Worm (Caenorhabditis elegans) whole organism, young adult: ENCODE data around the gene F02D8.9.

Experiments used
- F10E7.11 ChIP-seq: sonication (generic microtip); optimal IDR thresholded peaks from 2 replicates; lab custom pipeline; 2017; ENCODE audit warnings: mild to moderate bottlenecking, missing genetic modification characterization, moderate library complexity, missing compliant biosample characterization
- F22D6.2 ChIP-seq: sonication (generic microtip); optimal IDR thresholded peaks from 2 replicates; lab custom pipeline; 2016; ENCODE audit warnings: mild to moderate bottlenecking, missing genetic modification characterization, missing compliant biosample characterization
- F57A8.1 ChIP-seq: fragments of 200-800 bp; sonication (Bioruptor generic); optimal IDR thresholded peaks from 2 replicates; lab custom pipeline; 2018; ENCODE audit warnings: mild to moderate bottlenecking, missing genetic modification characterization, moderate library complexity, missing compliant biosample characterization
- K11D2.4 ChIP-seq: fragments of 200-800 bp; sonication (Bioruptor generic); IDR thresholded peaks from 2 replicates; pipeline ENCODE4 v1.3.6; 2022; ENCODE audit warnings: missing genetic modification reagents, missing genetic modification characterization, missing compliant biosample characterization
- K12H6.12 ChIP-seq: fragments of 200-800 bp; sonication (Bioruptor generic); optimal IDR thresholded peaks from 2 replicates; lab custom pipeline; 2018; ENCODE audit warnings: mild to moderate bottlenecking, missing genetic modification characterization, missing compliant biosample characterization
- Y53G8AR.9 ChIP-seq: fragments of 200-800 bp; sonication (Bioruptor generic); conservative IDR thresholded peaks from 2 replicates; pipeline ENCODE4 v1.3.6; 2022; ENCODE audit warnings: missing genetic modification reagents, missing genetic modification characterization, missing compliant biosample characterization
- aptf-2 ChIP-seq: fragments of 200-800 bp; sonication (Bioruptor generic); conservative IDR thresholded peaks from 2 replicates; pipeline ENCODE4 v1.3.6; 2022; ENCODE audit warnings: missing genetic modification reagents, missing genetic modification characterization, missing compliant biosample characterization
- aptf-3 ChIP-seq: fragments of 200-800 bp; sonication (Bioruptor generic); IDR thresholded peaks from 2 replicates; pipeline ENCODE4 v1.3.6; 2022; ENCODE audit warnings: missing genetic modification characterization, missing compliant biosample characterization
- athp-1 ChIP-seq: sonication (generic microtip); optimal IDR thresholded peaks from 2 replicates; lab custom pipeline; 2017; ENCODE audit warnings: mild to moderate bottlenecking, missing genetic modification characterization, missing compliant biosample characterization
- bed-2 ChIP-seq: fragments of 200-800 bp; sonication (Bioruptor generic); IDR thresholded peaks from 2 replicates; pipeline ENCODE4 v1.3.6; 2022; ENCODE audit warnings: missing genetic modification reagents, missing genetic modification characterization, missing compliant biosample characterization
- ceh-27 ChIP-seq: fragments of 200-800 bp; sonication (Bioruptor generic); optimal IDR thresholded peaks from 2 replicates; lab custom pipeline; 2018; ENCODE audit warnings: mild to moderate bottlenecking, missing genetic modification characterization, moderate library complexity, missing compliant biosample characterization
- ceh-91 ChIP-seq: fragments of 200-800 bp; sonication (Bioruptor generic); IDR thresholded peaks from 2 replicates; pipeline ENCODE4 v1.3.6; 2022; ENCODE audit warnings: missing genetic modification reagents, missing genetic modification characterization, missing compliant biosample characterization
- chd-7 ChIP-seq: sonication (generic microtip); optimal IDR thresholded peaks from 2 replicates; lab custom pipeline; 2016; ENCODE audit warnings: mild to moderate bottlenecking, missing genetic modification characterization, moderate library complexity, missing compliant biosample characterization
- efl-1 ChIP-seq: fragments of 150-350 bp; optimal IDR thresholded peaks from 2 replicates; lab custom pipeline; 2014; ENCODE audit warnings: missing biosample characterization, missing genetic modification reagents, missing genetic modification characterization
- ekl-4 ChIP-seq: fragments of 200-800 bp; sonication (Bioruptor generic); IDR thresholded peaks from 2 replicates; pipeline ENCODE4 v1.3.6; 2022; ENCODE audit warnings: missing genetic modification reagents, missing genetic modification characterization, missing compliant biosample characterization
- hlh-12 ChIP-seq: sonication (generic microtip); optimal IDR thresholded peaks from 2 replicates; lab custom pipeline; 2016; ENCODE audit warnings: missing genetic modification characterization, missing compliant biosample characterization
- hmg-1.2 ChIP-seq: fragments of 200-800 bp; sonication (Bioruptor generic); IDR thresholded peaks from 2 replicates; pipeline ENCODE4 v1.3.6; 2022; ENCODE audit warnings: missing genetic modification reagents, missing genetic modification characterization, missing compliant biosample characterization
- let-526 ChIP-seq: fragments of 200-800 bp; sonication (Bioruptor generic); IDR thresholded peaks from 2 replicates; pipeline ENCODE4 v1.3.6; 2022; ENCODE audit warnings: missing genetic modification reagents, missing genetic modification characterization, missing compliant biosample characterization
- lir-1 ChIP-seq: fragments of 200-800 bp; sonication (Bioruptor generic); conservative IDR thresholded peaks from 2 replicates; pipeline ENCODE4 v1.3.6; 2022; ENCODE audit warnings: missing genetic modification reagents, missing genetic modification characterization, missing compliant biosample characterization
- lsl-1 ChIP-seq: fragments of 200-800 bp; sonication (Bioruptor generic); optimal IDR thresholded peaks from 2 replicates; lab custom pipeline; 2018; ENCODE audit warnings: mild to moderate bottlenecking, missing genetic modification characterization, moderate library complexity, missing compliant biosample characterization
- madf-10 ChIP-seq: sonication (generic microtip); optimal IDR thresholded peaks from 2 replicates; lab custom pipeline; 2016; ENCODE audit warnings: mild to moderate bottlenecking, missing genetic modification characterization, missing compliant biosample characterization
- madf-3 ChIP-seq: fragments of 200-800 bp; sonication (Bioruptor generic); IDR thresholded peaks from 2 replicates; pipeline ENCODE4 v1.3.6; 2022; ENCODE audit warnings: missing genetic modification reagents, missing genetic modification characterization, missing compliant biosample characterization
- madf-6 ChIP-seq: fragments of 200-800 bp; sonication (Bioruptor generic); IDR thresholded peaks from 2 replicates; pipeline ENCODE4 v1.3.6; 2022; ENCODE audit warnings: missing genetic modification reagents, missing genetic modification characterization, missing compliant biosample characterization
- mel-28 ChIP-seq: sonication (generic microtip); optimal IDR thresholded peaks from 2 replicates; lab custom pipeline; 2016; ENCODE audit warnings: borderline replicate concordance, mild to moderate bottlenecking, missing genetic modification characterization, missing compliant biosample characterization
- mxl-1 ChIP-seq: sonication (generic microtip); optimal IDR thresholded peaks from 2 replicates; lab custom pipeline; 2016; ENCODE audit warnings: missing genetic modification characterization, missing compliant biosample characterization
- nhr-90 ChIP-seq: sonication (generic microtip); optimal IDR thresholded peaks from 2 replicates; lab custom pipeline; 2016; ENCODE audit warnings: missing genotype, mild to moderate bottlenecking, missing genetic modification characterization, missing compliant biosample characterization
- pha-4 ChIP-seq: fragments of 150-350 bp; sonication (generic microtip); optimal IDR thresholded peaks from 2 replicates; lab custom pipeline; 2014; ENCODE audit warnings: missing biosample characterization, missing genetic modification reagents, missing genetic modification characterization
- rcor-1 ChIP-seq: fragments of 200-800 bp; sonication (Bioruptor generic); IDR thresholded peaks from 2 replicates; pipeline ENCODE4 v1.3.6; 2022; ENCODE audit warnings: missing genetic modification reagents, missing genetic modification characterization, missing compliant biosample characterization
- sea-2 ChIP-seq: fragments of 200-800 bp; sonication (Bioruptor generic); IDR thresholded peaks from 2 replicates; pipeline ENCODE4 v1.3.6; 2022; ENCODE audit warnings: missing genetic modification characterization, missing compliant biosample characterization
- snpc-3.4 ChIP-seq: sonication (generic microtip); optimal IDR thresholded peaks from 2 replicates; lab custom pipeline; 2017; ENCODE audit warnings: missing genetic modification characterization, mild to moderate bottlenecking, missing compliant biosample characterization, antibody characterized with exemption, moderate library complexity, missing genotype, missing genetic modification reagents
- somi-1 ChIP-seq: fragments of 200-800 bp; sonication (Bioruptor generic); optimal IDR thresholded peaks from 2 replicates; lab custom pipeline; 2018; ENCODE audit warnings: mild to moderate bottlenecking, missing genetic modification characterization, missing compliant biosample characterization
- tlf-1 ChIP-seq: fragments of 200-800 bp; sonication (Bioruptor generic); optimal IDR thresholded peaks from 2 replicates; lab custom pipeline; 2018; ENCODE audit warnings: mild to moderate bottlenecking, missing genetic modification characterization, missing compliant biosample characterization
- ztf-18 ChIP-seq: sonication (generic microtip); optimal IDR thresholded peaks from 2 replicates; lab custom pipeline; 2016; ENCODE audit warnings: missing genotype, mild to moderate bottlenecking, missing genetic modification characterization, missing compliant biosample characterization
- ztf-28 ChIP-seq: fragments of 200-800 bp; sonication (Bioruptor generic); IDR thresholded peaks from 2 replicates; pipeline ENCODE4 v1.3.6; 2022; ENCODE audit warnings: missing genetic modification reagents, missing genetic modification characterization, missing compliant biosample characterization

Gene F02D8.9

DNA sequence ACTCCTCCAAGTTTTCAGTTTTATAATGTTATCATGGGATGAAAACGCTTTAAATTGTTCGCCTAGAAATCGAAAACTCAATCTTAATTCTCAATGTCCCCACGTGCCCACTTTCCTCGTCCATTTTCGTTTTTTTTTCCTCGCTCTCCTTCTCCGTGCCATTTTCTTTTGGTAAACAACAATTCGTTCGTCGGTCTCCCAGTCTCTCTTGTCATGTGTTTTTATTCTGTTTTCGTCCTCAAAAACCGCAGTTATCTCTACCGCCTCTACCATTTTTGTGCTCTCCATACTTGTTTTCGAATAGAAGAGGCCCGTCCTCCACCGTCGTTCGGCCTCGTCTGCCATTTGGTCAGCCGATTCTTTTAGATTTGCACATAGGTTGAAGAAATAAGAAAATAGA is 7.0 kb downstream of the F02D8.9 start:
- TF ChIP-seq hmg-1.2 (GFP tag; lab: Robert Waterston, UW) (peak; percentile 25; the same call in 1 of the 2 replicates), K12H6.12 (tag; lab: Kevin White, UChicago) (peak; percentile 74), Y53G8AR.9 (GFP tag; lab: Robert Waterston, UW) (no peak), tlf-1 (GFP tag; lab: Kevin White, UChicago) (no peak), ceh-27 (GFP tag; lab: Kevin White, UChicago) (peak; percentile 60), let-526 (GFP tag; lab: Robert Waterston, UW) (0 out of 2 replicates have a peak, but pooled peaks have one; percentile 27)

DNA sequence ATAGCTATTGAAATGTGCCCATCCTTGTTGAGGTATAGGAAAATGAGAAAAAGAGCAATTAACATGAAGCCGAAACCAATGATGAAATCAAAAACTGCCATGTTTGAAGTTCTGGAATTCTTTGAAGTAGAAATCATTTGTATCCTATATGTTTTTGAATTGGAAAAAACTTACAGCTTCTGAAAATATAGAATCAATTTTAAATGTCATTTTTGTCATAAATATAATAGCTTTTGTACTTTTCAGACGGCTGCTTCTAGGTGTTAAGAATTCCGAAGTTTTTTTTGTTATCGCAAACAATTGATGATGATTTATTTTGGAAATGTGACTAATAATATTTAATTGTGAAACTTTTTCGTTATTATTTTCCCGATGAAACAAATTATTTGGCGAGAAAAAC is 8.6 kb downstream of the F02D8.9 start, which contains the start of gene C30G7.4:
C30G7.4 (minus strand) TSS at position 101 of the 400 bp plus-strand sequence.
- no peak for TF ChIP-seq pha-4 (tag; lab: Kevin White, UChicago)
- TF ChIP-seq nhr-90 (tag; lab: Kevin White, UChicago): no peak
- TF ChIP-seq K11D2.4 (GFP tag; lab: Robert Waterston, UW): no peak
- TF ChIP-seq F22D6.2: no peak
- TF ChIP-seq bed-2: no peak
- no peak for TF ChIP-seq sea-2 (GFP tag; lab: Robert Waterston, UW)
- TF ChIP-seq ekl-4 (GFP tag; lab: Robert Waterston, UW): no peak
- TF ChIP-seq madf-3 (GFP tag; lab: Robert Waterston, UW): no peak
- TF ChIP-seq mxl-1 (tag; lab: Kevin White, UChicago): no peak
- TF ChIP-seq aptf-2 (GFP tag; lab: Robert Waterston, UW): no peak
- no peak for TF ChIP-seq aptf-3 (GFP tag; lab: Robert Waterston, UW)
- no peak for TF ChIP-seq F10E7.11 (tag; lab: Kevin White, UChicago)

DNA sequence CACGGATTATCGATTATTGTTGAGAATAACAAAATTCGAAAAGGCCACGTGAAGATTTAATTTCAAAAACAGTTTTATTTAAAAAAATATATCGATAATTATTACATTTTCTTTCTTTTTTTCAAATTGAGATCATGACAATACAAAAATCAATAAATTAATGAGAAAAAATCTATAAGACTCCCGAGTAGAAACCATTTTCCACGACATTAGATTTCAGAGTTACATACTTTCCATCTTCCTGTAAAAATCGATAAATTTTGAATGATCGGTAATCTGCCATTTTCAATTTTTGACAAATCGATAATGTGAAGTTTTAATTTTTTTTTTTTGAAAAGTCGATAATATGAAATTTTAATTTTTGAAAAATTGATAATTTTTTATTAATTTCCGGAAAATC is 9.9 kb downstream of the F02D8.9 start, which contains the start of gene C30G7.3:
C30G7.3 (minus strand) TSS at position 8 of the 400 bp plus-strand sequence.
- TF ChIP-seq madf-6 (GFP tag; lab: Robert Waterston, UW) (no peak), bed-2 (no peak), somi-1 (GFP tag; lab: Kevin White, UChicago) (no peak), hlh-12 (tag; lab: Kevin White, UChicago) (no peak), ztf-28 (no peak), lsl-1 (GFP tag; lab: Kevin White, UChicago) (no peak), F57A8.1 (GFP tag; lab: Kevin White, UChicago) (no peak), lir-1 (GFP tag; lab: Robert Waterston, UW) (no peak), F10E7.11 (tag; lab: Kevin White, UChicago) (no peak), mel-28 (tag; lab: Kevin White, UChicago) (no peak), rcor-1 (GFP tag; lab: Robert Waterston, UW) (no peak), snpc-3.4 (tag; lab: Kevin White, UChicago) (no peak), athp-1 (tag; lab: Kevin White, UChicago) (no peak), aptf-2 (GFP tag; lab: Robert Waterston, UW) (no peak), chd-7 (tag; lab: Kevin White, UChicago) (no peak), ceh-91 (GFP tag; lab: Robert Waterston, UW) (no peak), ztf-18 (tag; lab: Kevin White, UChicago) (no peak), nhr-90 (tag; lab: Kevin White, UChicago) (no peak)

DNA sequence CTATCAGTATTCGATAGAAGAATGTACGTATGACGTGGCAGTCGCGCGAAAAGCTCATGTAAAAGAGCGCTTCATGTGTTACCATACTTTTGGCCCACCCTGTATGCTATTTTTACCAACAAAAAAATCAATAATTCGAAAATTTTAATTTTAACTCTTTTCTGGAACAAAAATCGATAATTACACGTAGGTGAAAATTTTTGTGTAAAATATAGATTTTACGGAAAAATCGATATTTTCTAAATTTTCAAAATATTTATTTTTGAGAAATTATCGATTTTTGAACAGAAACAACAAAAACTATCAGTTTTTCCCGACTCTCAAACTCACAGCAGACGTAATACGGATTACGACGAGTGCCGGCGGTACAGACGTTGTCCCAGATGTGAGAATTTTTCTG is 10.5 kb downstream of the F02D8.9 start:
- TF ChIP-seq efl-1 (no peak), madf-10 (tag; lab: Kevin White, UChicago) (no peak)
